Fruit fly (Drosophila melanogaster): Measurements from ENCODE around the gene CG4995.

CG4995 gene

DNA sequence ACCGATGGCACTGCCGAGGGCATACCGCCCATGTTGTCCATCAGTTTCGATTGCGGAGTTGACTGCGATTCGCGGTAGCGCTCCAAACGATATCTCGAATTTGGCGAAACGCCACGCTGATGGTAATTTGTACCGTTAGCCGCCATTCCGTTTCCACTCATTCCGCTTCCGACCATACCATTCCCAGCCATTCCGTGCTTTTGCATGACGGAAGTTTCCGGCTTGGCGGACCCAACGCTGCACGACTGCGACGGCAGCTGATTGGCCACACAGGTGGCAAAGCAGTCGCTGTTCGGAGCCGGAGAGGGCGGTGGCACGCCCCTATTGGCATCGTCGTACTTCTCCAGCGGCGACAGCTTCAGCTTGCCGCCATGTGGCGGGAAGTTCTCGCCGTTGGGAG lies 50.0 kb downstream of the CG4995 start:
- peak; percentile 8 for TF ChIP-seq Eip78C (GFP tag)
- no peak for TF ChIP-seq Blimp-1 (GFP tag; optimal IDR thresholded peaks at IDR 0.05)

DNA sequence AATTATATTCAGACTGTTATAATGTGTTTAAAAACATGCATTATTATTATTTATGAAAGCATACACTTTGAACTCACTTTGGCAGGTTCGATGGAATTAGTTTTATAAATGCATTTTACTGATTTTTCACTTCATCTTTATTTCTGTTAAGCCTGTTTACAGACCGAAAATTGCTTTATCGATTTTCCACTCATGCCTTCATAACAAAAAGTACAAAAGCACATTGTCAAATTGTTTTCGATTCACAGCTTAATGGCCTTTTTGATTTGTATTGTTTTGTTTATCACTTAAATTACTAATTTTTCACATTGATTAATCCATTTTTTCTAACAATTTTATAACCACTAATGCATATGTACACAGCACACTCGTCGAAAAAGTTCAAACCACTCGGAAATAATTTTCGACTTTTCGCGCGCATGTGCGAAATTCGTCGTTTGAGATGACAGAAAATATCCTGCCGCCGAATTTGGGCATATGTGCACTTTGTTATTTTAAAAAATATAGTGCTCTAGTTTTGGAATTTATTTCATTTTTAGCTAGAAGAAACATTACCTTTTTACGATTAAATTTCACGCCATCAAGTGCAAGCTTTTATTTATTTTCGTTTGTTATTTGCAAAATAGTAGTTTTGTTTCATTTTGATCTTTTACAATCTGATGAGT lies 51.5 kb downstream of the CG4995 start, which contains the start of gene rho-5:
Gene rho-5, minus strand, starts transcription at position 296 of the 665 bp plus-strand sequence.
- TF ChIP-seq Eip78C (GFP tag) (no peak), Hr4 (GFP tag; optimal IDR thresholded peaks at IDR 0.05) (peak; percentile 9)

All from whole organism, prepupa.